Worm (Caenorhabditis elegans) whole organism, L4 larva: Measurements from ENCODE around the gene mup-2.

Experiments
- D1046.2 ChIP-seq: fragments of 200-800 bp; sonication (Bioruptor generic); IDR thresholded peaks from 2 replicates; pipeline ENCODE4 v1.3.6; 2022; ENCODE audit warnings: missing genetic modification characterization, missing compliant biosample characterization
- F26F4.8 ChIP-seq: fragments of 200-800 bp; sonication (Bioruptor generic); conservative IDR thresholded peaks from 2 replicates; pipeline ENCODE4 v1.3.6; 2022; ENCODE audit warnings: missing genetic modification characterization, missing compliant biosample characterization
- F37D6.2 ChIP-seq: sonication (generic microtip); optimal IDR thresholded peaks from 2 replicates; lab custom pipeline; 2016; ENCODE audit warnings: mild to moderate bottlenecking, missing genetic modification characterization, missing compliant biosample characterization
- R02D3.7 ChIP-seq: fragments of 150-350 bp; sonication (generic microtip); optimal IDR thresholded peaks from 3 replicates; lab custom pipeline; 2014; ENCODE audit warnings: missing biosample characterization, missing genetic modification characterization
- Y75B8A.6 ChIP-seq: fragments of 200-800 bp; sonication (Bioruptor generic); IDR thresholded peaks from 2 replicates; pipeline ENCODE4 v1.3.6; 2022; ENCODE audit warnings: missing genetic modification reagents, missing genetic modification characterization, missing compliant biosample characterization
- ZK546.5 ChIP-seq, 2 experiments: sonication (generic microtip); optimal IDR thresholded peaks; 2 replicates each; lab custom pipeline; 2017; ENCODE audit warnings: missing biosample characterization in 2 of 2, missing genetic modification characterization in 2 of 2
- aha-1 ChIP-seq: fragments of 150-350 bp; peaks from one replicate; lab custom pipeline; 2014; ENCODE audit warnings: missing biosample characterization, missing genetic modification characterization
- ces-1 ChIP-seq: fragments of 150-350 bp; sonication (generic microtip); optimal IDR thresholded peaks from 4 replicates; lab custom pipeline; 2014; ENCODE audit warnings: missing biosample characterization, missing genetic modification reagents, missing genetic modification characterization
- ctbp-1 ChIP-seq: fragments of 200-800 bp; sonication (Bioruptor generic); IDR thresholded peaks from 2 replicates; pipeline ENCODE4 v1.3.6; 2022; ENCODE audit warnings: missing genetic modification reagents, missing genetic modification characterization, missing compliant biosample characterization
- daf-16 ChIP-seq, 3 experiments: sonication (generic microtip); optimal IDR thresholded peaks; 2 replicates each; lab custom pipeline; 2016 to 2017; ENCODE audit warnings: missing genetic modification characterization in 3 of 3, missing genetic modification reagents in 3 of 3, mild to moderate bottlenecking in 2 of 3, missing compliant biosample characterization in 2 of 3, missing biosample characterization in 1 of 3, moderate library complexity in 1 of 3
- daf-19 ChIP-seq: fragments of 200-800 bp; sonication (Bioruptor generic); conservative IDR thresholded peaks from 2 replicates; pipeline ENCODE4 v1.3.6; 2022; ENCODE audit warnings: missing genetic modification characterization, missing compliant biosample characterization
- dmd-6 ChIP-seq: fragments of 200-800 bp; sonication (Bioruptor generic); IDR thresholded peaks from 2 replicates; pipeline ENCODE4 v1.3.6; 2022; ENCODE audit warnings: missing genetic modification reagents, missing genetic modification characterization, missing compliant biosample characterization
- dmd-8 ChIP-seq: fragments of 200-800 bp; sonication (Bioruptor generic); IDR thresholded peaks from 2 replicates; pipeline ENCODE4 v1.3.6; 2022; ENCODE audit warnings: missing genetic modification characterization, missing compliant biosample characterization
- dmd-9 ChIP-seq: fragments of 200-800 bp; sonication (Bioruptor generic); IDR thresholded peaks from 2 replicates; pipeline ENCODE4 v1.3.6; 2022; ENCODE audit warnings: missing genetic modification reagents, missing genetic modification characterization, missing compliant biosample characterization
- dve-1 ChIP-seq: sonication (generic microtip); optimal IDR thresholded peaks from 2 replicates; lab custom pipeline; 2017; ENCODE audit warnings: antibody characterized with exemption, mild to moderate bottlenecking, missing genetic modification characterization, missing compliant biosample characterization; ENCODE audit not compliant: insufficient read depth
- egl-27 ChIP-seq: sonication (generic microtip); optimal IDR thresholded peaks from 3 replicates; lab custom pipeline; 2017; ENCODE audit warnings: missing biosample characterization, missing genetic modification reagents, missing genetic modification characterization
- hlh-11 ChIP-seq: fragments of 200-800 bp; sonication (Bioruptor generic); optimal IDR thresholded peaks from 2 replicates; lab custom pipeline; 2018; ENCODE audit warnings: mild to moderate bottlenecking, missing genetic modification characterization, missing compliant biosample characterization
- hlh-30 ChIP-seq: sonication (generic microtip); optimal IDR thresholded peaks from 2 replicates; lab custom pipeline; 2017; ENCODE audit warnings: antibody characterized with exemption, mild to moderate bottlenecking, missing genetic modification characterization, missing compliant biosample characterization; ENCODE audit not compliant: insufficient read depth
- lim-7 ChIP-seq: fragments of 200-800 bp; sonication (Bioruptor generic); IDR thresholded peaks from 2 replicates; pipeline ENCODE4 v1.3.6; 2022; ENCODE audit warnings: missing genetic modification characterization, missing compliant biosample characterization
- lin-1 ChIP-seq: fragments of 200-800 bp; sonication (Bioruptor generic); IDR thresholded peaks from 2 replicates; pipeline ENCODE4 v1.3.6; 2022; ENCODE audit warnings: missing genetic modification reagents, missing genetic modification characterization, missing compliant biosample characterization
- lin-15B ChIP-seq: fragments of 150-350 bp; sonication (generic microtip); optimal IDR thresholded peaks from 3 replicates; lab custom pipeline; 2014; ENCODE audit warnings: missing biosample characterization, missing genetic modification characterization
- lir-3 ChIP-seq: sonication (generic microtip); optimal IDR thresholded peaks from 2 replicates; lab custom pipeline; 2016; ENCODE audit warnings: mild to moderate bottlenecking, missing genetic modification characterization, missing compliant biosample characterization
- madf-5 ChIP-seq, 2 experiments: fragments of 200-800 bp; sonication (Bioruptor generic); IDR thresholded peaks; 2 replicates each; pipeline ENCODE4 v1.3.6; 2022; ENCODE audit warnings: missing compliant biosample characterization in 2 of 2, missing genetic modification characterization in 2 of 2
- mdl-1 ChIP-seq, 2 experiments: fragments of 150-350 bp in 1 of 2; sonication (generic microtip) in 1 of 2; optimal IDR thresholded peaks; 2 replicates each; lab custom pipeline; 2014 to 2017; ENCODE audit warnings: missing biosample characterization in 2 of 2, missing genetic modification characterization in 2 of 2
- mep-1 ChIP-seq: fragments of 150-350 bp; sonication (generic microtip); optimal IDR thresholded peaks from 3 replicates; lab custom pipeline; 2014; ENCODE audit warnings: missing biosample characterization, missing genetic modification characterization
- mxl-2 ChIP-seq: fragments of 200-800 bp; sonication (Bioruptor generic); conservative IDR thresholded peaks from 2 replicates; pipeline ENCODE4 v1.3.6; 2022; ENCODE audit warnings: missing genetic modification reagents, missing genetic modification characterization, missing compliant biosample characterization
- mxl-3 ChIP-seq: fragments of 200-800 bp; sonication (Bioruptor generic); optimal IDR thresholded peaks from 2 replicates; lab custom pipeline; 2018; ENCODE audit warnings: mild to moderate bottlenecking, missing genetic modification characterization, missing compliant biosample characterization
- nhr-11 ChIP-seq: fragments of 150-350 bp; optimal IDR thresholded peaks from 2 replicates; lab custom pipeline; 2014; ENCODE audit warnings: missing biosample characterization, missing genetic modification characterization
- nhr-111 ChIP-seq: fragments of 200-800 bp; sonication (Bioruptor generic); optimal IDR thresholded peaks from 2 replicates; lab custom pipeline; 2018; ENCODE audit warnings: mild to moderate bottlenecking, missing genetic modification characterization, missing compliant biosample characterization
- nhr-28 ChIP-seq: fragments of 150-350 bp; optimal IDR thresholded peaks from 2 replicates; lab custom pipeline; 2014; ENCODE audit warnings: missing biosample characterization, missing genetic modification characterization
- nhr-48 ChIP-seq: sonication (generic microtip); optimal IDR thresholded peaks from 2 replicates; lab custom pipeline; 2016; ENCODE audit warnings: mild to moderate bottlenecking, missing genetic modification characterization, missing compliant biosample characterization
- nhr-76 ChIP-seq: fragments of 150-350 bp; optimal IDR thresholded peaks from 2 replicates; lab custom pipeline; 2014; ENCODE audit warnings: missing biosample characterization, missing genetic modification characterization
- nhr-77 ChIP-seq: fragments of 150-350 bp; optimal IDR thresholded peaks from 2 replicates; lab custom pipeline; 2014; ENCODE audit warnings: missing biosample characterization, missing genetic modification characterization
- pha-4 ChIP-seq, 2 experiments: fragments of 150-350 bp in 1 of 2; fragments of 200-800 bp in 1 of 2; sonication (Bioruptor generic) in 1 of 2; IDR thresholded peaks in 1 of 2; optimal IDR thresholded peaks in 1 of 2; 2 replicates each; pipeline versions ENCODE4 v1.3.6 to Lab custom; 2014 to 2022; ENCODE audit warnings: missing genetic modification characterization in 2 of 2, missing genetic modification reagents in 2 of 2, missing biosample characterization in 1 of 2, missing compliant biosample characterization in 1 of 2
- pqm-1 ChIP-seq: sonication (generic microtip); optimal IDR thresholded peaks from 2 replicates; lab custom pipeline; 2017; ENCODE audit warnings: missing biosample characterization, missing genetic modification characterization
- rbr-2 ChIP-seq: sonication (generic microtip); optimal IDR thresholded peaks from 2 replicates; lab custom pipeline; 2016; ENCODE audit warnings: missing genotype, missing genetic modification characterization, missing compliant biosample characterization
- sdz-12 ChIP-seq: fragments of 200-800 bp; sonication (Bioruptor generic); optimal IDR thresholded peaks from 2 replicates; lab custom pipeline; 2018; ENCODE audit warnings: mild to moderate bottlenecking, missing genetic modification characterization, missing compliant biosample characterization
- spr-1 ChIP-seq: sonication (generic microtip); optimal IDR thresholded peaks from 2 replicates; lab custom pipeline; 2016; ENCODE audit warnings: mild to moderate bottlenecking, missing genetic modification characterization, missing compliant biosample characterization
- tra-1 ChIP-seq: fragments of 200-800 bp; sonication (Bioruptor generic); IDR thresholded peaks from 2 replicates; pipeline ENCODE4 v1.3.6; 2022; ENCODE audit warnings: missing genetic modification reagents, missing genetic modification characterization, missing compliant biosample characterization
- unc-62 ChIP-seq, 3 experiments: fragments of 150-350 bp in 1 of 3; sonication (generic microtip); optimal IDR thresholded peaks in 2 of 3; peaks in 1 of 3; 1 replicate in 1 of 3; 2 replicates in 2 of 3; lab custom pipeline; 2014 to 2017; ENCODE audit warnings: missing biosample characterization in 3 of 3, missing genetic modification characterization in 3 of 3, missing genetic modification reagents in 3 of 3, missing genotype in 1 of 3
- vab-7 ChIP-seq: fragments of 200-800 bp; sonication (Bioruptor generic); IDR thresholded peaks from 2 replicates; pipeline ENCODE4 v1.3.6; 2022; ENCODE audit warnings: missing genetic modification reagents, missing genetic modification characterization, missing compliant biosample characterization

mup-2 gene

ce11 chrX:6410177-6410765, at the start of gene mup-2:
Gene mup-2 (minus strand): TSS chrX:6410227.
- peak in 1 of 2 experiments; percentile 19 for TF ChIP-seq mdl-1 (tag; optimal IDR thresholded peaks at IDR 0.05; lab: Kevin White, UChicago)
- no peak for TF ChIP-seq Y75B8A.6
- TF ChIP-seq rbr-2 (tag; lab: Kevin White, UChicago) = no peak
- TF ChIP-seq dmd-6 (GFP tag; lab: Robert Waterston, UW) = peak; percentile 12; the same call in 1 of the 2 replicates
- peak; percentile 74 for TF ChIP-seq hlh-11 (tag; lab: Kevin White, UChicago)
- TF ChIP-seq mxl-3 (GFP tag; lab: Kevin White, UChicago) = peak; percentile 12
- peak; percentile 60 for TF ChIP-seq nhr-11 (tag; lab: Kevin White, UChicago)
- no peak for TF ChIP-seq mxl-2 (GFP tag; lab: Robert Waterston, UW)
- TF ChIP-seq R02D3.7 (tag; lab: Kevin White, UChicago) = no peak
- peak in 1 of 2 experiments; percentile 93 for TF ChIP-seq daf-16 (GFP tag; optimal IDR thresholded peaks at IDR 0.05; lab: Kevin White, UChicago)
- TF ChIP-seq daf-16 (tag; optimal IDR thresholded peaks at IDR 0.05; lab: Kevin White, UChicago) = no peak
- TF ChIP-seq ctbp-1 (GFP tag; lab: Robert Waterston, UW) = peak; percentile 61; the same call in 1 of the 2 replicates
- no peak for TF ChIP-seq vab-7

- TF ChIP-seq pqm-1 (tag; lab: Kevin White, UChicago) (peak; percentile 57), lir-3 (tag; lab: Kevin White, UChicago) (no peak), D1046.2 (no peak)
Observed at ce11 chrX:6458467-6458866, 48.4 kb upstream of the mup-2 start.

ce11 chrX:6458001-6458400, 48.0 kb upstream of the mup-2 start:
- TF ChIP-seq mep-1 (tag; lab: Kevin White, UChicago) = no peak
- TF ChIP-seq F37D6.2 = no peak
- TF ChIP-seq aha-1 (tag; lab: Kevin White, UChicago) = no peak
- no peak for TF ChIP-seq hlh-30 (tag; lab: Kevin White, UChicago)
- TF ChIP-seq ces-1 (GFP tag; lab: Kevin White, UChicago) = no peak
- TF ChIP-seq ZK546.5 (tag; optimal IDR thresholded peaks at IDR 0.05; lab: Kevin White, UChicago) = no peak
- no peak for TF ChIP-seq nhr-111 (GFP tag; lab: Kevin White, UChicago)
- peak; percentile 69 for TF ChIP-seq dmd-6 (GFP tag; lab: Robert Waterston, UW)
- TF ChIP-seq egl-27 = no peak
- no peak for TF ChIP-seq F26F4.8 (GFP tag; lab: Robert Waterston, UW)
- TF ChIP-seq R02D3.7 (tag; lab: Kevin White, UChicago) = no peak
- no peak for TF ChIP-seq lim-7 (GFP tag; lab: Robert Waterston, UW)
- peak; percentile 41 for TF ChIP-seq dve-1 (tag; lab: Kevin White, UChicago)
- no peak for TF ChIP-seq dmd-9 (GFP tag; lab: Robert Waterston, UW)
- peak; percentile 30 for TF ChIP-seq nhr-48 (tag; lab: Kevin White, UChicago)
- no peak for TF ChIP-seq daf-19 (GFP tag; lab: Robert Waterston, UW)
- TF ChIP-seq lin-1 = no peak
- no peak for TF ChIP-seq lin-15B (tag; lab: Kevin White, UChicago)
- peak; percentile 0 for TF ChIP-seq nhr-77 (tag; lab: Kevin White, UChicago)
- peak; percentile 15 to 17 for TF ChIP-seq unc-62 (GFP tag; optimal IDR thresholded peaks at IDR 0.05 in 1 of 2; lab: Kevin White, UChicago)
- TF ChIP-seq unc-62 (tag; optimal IDR thresholded peaks at IDR 0.05; lab: Kevin White, UChicago) = no peak
- TF ChIP-seq dmd-8 (GFP tag; lab: Robert Waterston, UW) = no peak
- no peak for TF ChIP-seq nhr-28
- TF ChIP-seq spr-1 (tag; lab: Kevin White, UChicago) = no peak
- TF ChIP-seq tra-1 = peak; percentile 58; the same call in 1 of the 2 replicates
- TF ChIP-seq nhr-76 (tag; lab: Kevin White, UChicago) = no peak
- no peak for TF ChIP-seq pha-4 (GFP tag; IDR thresholded peaks at IDR 0.05; lab: Robert Waterston, UW)
- no peak for TF ChIP-seq pha-4 (tag; optimal IDR thresholded peaks at IDR 0.05; lab: Kevin White, UChicago)
- TF ChIP-seq madf-5 (GFP tag; IDR thresholded peaks at IDR 0.05; lab: Robert Waterston, UW) = no peak
- no peak for TF ChIP-seq sdz-12
